Fruit fly (Drosophila melanogaster): ENCODE measurements around the gene CG10801.

CG10801 gene

DNA sequence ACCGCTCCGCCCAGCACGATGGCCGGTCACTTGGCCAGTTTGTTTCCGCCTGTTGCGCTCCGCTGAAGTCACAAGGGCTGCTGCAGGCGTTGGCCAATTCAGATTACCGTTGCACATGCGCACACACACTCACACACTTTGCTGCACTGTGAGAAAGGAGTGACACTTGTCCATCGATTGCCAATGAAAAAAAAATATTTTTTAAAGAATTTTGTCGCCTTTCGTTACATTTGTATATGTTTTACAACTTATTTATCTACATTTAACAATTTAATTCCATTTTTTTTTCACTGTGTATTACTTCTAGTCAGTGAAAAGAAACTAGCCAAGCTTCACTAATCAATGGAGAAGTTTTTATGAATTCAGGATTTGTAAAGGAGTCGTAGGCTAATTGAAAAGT lies 15.6 kb downstream of the CG10801 start (continued):
- TF ChIP-seq eg (GFP tag; IDR thresholded peaks at IDR 0.05) (peak; percentile 77), Met (GFP tag; optimal IDR thresholded peaks at IDR 0.05) (peak; percentile 81), CG10631 (GFP tag; optimal IDR thresholded peaks at IDR 0.05) (peak; percentile 75), Smox (GFP tag; optimal IDR thresholded peaks at IDR 0.05) (peak; percentile 77), CG8632 (GFP tag; optimal IDR thresholded peaks at IDR 0.05) (peak; percentile 68), vri (GFP tag; optimal IDR thresholded peaks at IDR 0.05) (peak; percentile 31), CG11294 (GFP tag; IDR thresholded peaks at IDR 0.05) (peak; percentile 49; the same call in 1 of the 2 replicates), CG34406 (GFP tag; optimal IDR thresholded peaks at IDR 0.05) (peak; percentile 69), Eip78C (GFP tag) (peak; percentile 95), dac (GFP tag; optimal IDR thresholded peaks at IDR 0.05) (peak; percentile 63), net (GFP tag; optimal IDR thresholded peaks at IDR 0.05) (peak; percentile 72), Hr4 (GFP tag; optimal IDR thresholded peaks at IDR 0.05) (peak; percentile 83), CG32006 (GFP tag; optimal IDR thresholded peaks at IDR 0.05) (peak; percentile 85), fkh (GFP tag; optimal IDR thresholded peaks at IDR 0.05) (no peak), cyc (GFP tag; optimal IDR thresholded peaks at IDR 0.05) (peak; percentile 77), CG6792 (GFP tag; optimal IDR thresholded peaks at IDR 0.05) (peak; percentile 67), Eip93F (GFP tag; optimal IDR thresholded peaks at IDR 0.05) (no peak), CG11902 (GFP tag; optimal IDR thresholded peaks at IDR 0.05) (peak; percentile 40)

DNA sequence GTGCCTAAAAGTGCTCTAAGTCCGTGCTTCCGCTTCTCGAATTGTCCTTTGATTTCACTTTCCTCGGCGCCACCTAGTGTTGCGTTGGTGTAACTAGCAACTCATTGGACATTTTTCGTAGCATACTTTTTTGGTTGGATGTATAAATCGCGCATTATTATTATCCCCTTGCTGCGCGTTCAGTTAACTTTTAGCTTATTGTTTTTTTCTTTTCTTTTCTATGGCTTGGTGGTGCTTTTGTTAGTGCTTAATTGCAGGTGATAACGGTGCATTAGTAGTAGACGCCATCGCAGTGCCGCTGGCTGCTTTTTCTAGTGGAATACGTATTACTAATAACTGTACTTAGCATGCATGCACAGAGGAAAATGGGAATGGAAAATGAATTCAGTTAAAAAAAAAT lies 20.6 kb downstream of the CG10801 start:
- TF ChIP-seq CG8119 (GFP tag; IDR thresholded peaks at IDR 0.05): no peak
- peak; percentile 46; the same call in 1 of the 3 replicates for TF ChIP-seq eg (GFP tag; IDR thresholded peaks at IDR 0.05)

- TF ChIP-seq CG6792 (GFP tag; optimal IDR thresholded peaks at IDR 0.05) (peak; percentile 55), Sox15 (GFP tag; optimal IDR thresholded peaks at IDR 0.05) (peak; percentile 58), CG6854 (GFP tag; optimal IDR thresholded peaks at IDR 0.05) (no peak), CG11762 (GFP tag; optimal IDR thresholded peaks at IDR 0.05; ENCODE audit: insufficient read depth) (peak; percentile 17), cyc (GFP tag; optimal IDR thresholded peaks at IDR 0.05) (peak; percentile 79), svp (GFP tag) (peak; percentile 70), CG11294 (GFP tag; IDR thresholded peaks at IDR 0.05) (peak; percentile 28; the same call in 1 of the 2 replicates), CG6808 (GFP tag; optimal IDR thresholded peaks at IDR 0.05) (no peak), Sox14 (GFP tag; optimal IDR thresholded peaks at IDR 0.05) (peak; percentile 76), CG8119 (GFP tag; IDR thresholded peaks at IDR 0.05) (0 out of 3 replicates have a peak, but pooled peaks have one; percentile 33), spab (GFP tag; optimal IDR thresholded peaks at IDR 0.05) (no peak), Hr39 (GFP tag; optimal IDR thresholded peaks at IDR 0.05) (peak; percentile 87), Lpt (GFP tag; optimal IDR thresholded peaks at IDR 0.05) (peak; percentile 55), Blimp-1 (GFP tag; optimal IDR thresholded peaks at IDR 0.05) (no peak), dac (GFP tag; optimal IDR thresholded peaks at IDR 0.05) (peak; percentile 19), CG31627 (GFP tag; optimal IDR thresholded peaks at IDR 0.05) (peak; percentile 86), lz (GFP tag; optimal IDR thresholded peaks at IDR 0.05) (peak; percentile 83), esn (GFP tag; optimal IDR thresholded peaks at IDR 0.05) (peak; percentile 77), acj6 (GFP tag; optimal IDR thresholded peaks at IDR 0.05) (peak; percentile 75), Eip78C (GFP tag) (peak; percentile 83), fkh (GFP tag; optimal IDR thresholded peaks at IDR 0.05) (no peak), Met (GFP tag; optimal IDR thresholded peaks at IDR 0.05) (peak; percentile 75), Hr38 (GFP tag; optimal IDR thresholded peaks at IDR 0.05) (peak; percentile 54), CG8319 (GFP tag; optimal IDR thresholded peaks at IDR 0.05) (peak; percentile 59), eg (GFP tag; IDR thresholded peaks at IDR 0.05) (peak; percentile 91), Ets21C (GFP tag; optimal IDR thresholded peaks at IDR 0.05) (peak; percentile 80), CG32006 (GFP tag; optimal IDR thresholded peaks at IDR 0.05) (no peak), Smox (GFP tag; optimal IDR thresholded peaks at IDR 0.05) (peak; percentile 60), Gug (GFP tag; IDR thresholded peaks at IDR 0.05) (peak; percentile 69), CG11902 (GFP tag; optimal IDR thresholded peaks at IDR 0.05) (peak; percentile 57), achi (GFP tag; optimal IDR thresholded peaks at IDR 0.05) (peak; percentile 50), vri (GFP tag; optimal IDR thresholded peaks at IDR 0.05) (no peak), CG4318 (GFP tag; optimal IDR thresholded peaks at IDR 0.05) (no peak), topi (GFP tag; optimal IDR thresholded peaks at IDR 0.05) (peak; percentile 76), CG8632 (GFP tag; optimal IDR thresholded peaks at IDR 0.05) (peak; percentile 20), Hr4 (GFP tag; optimal IDR thresholded peaks at IDR 0.05) (peak; percentile 74), Ets96B (tag; optimal IDR thresholded peaks at IDR 0.05) (peak; percentile 50), CG10631 (GFP tag; optimal IDR thresholded peaks at IDR 0.05) (peak; percentile 76), ss (GFP tag; optimal IDR thresholded peaks at IDR 0.05) (no peak), CG3919 (GFP tag; optimal IDR thresholded peaks at IDR 0.05) (peak; percentile 65)
Observed at dm6 chrX:3482119-3483014, 22.0 kb downstream of the CG10801 start, which contains the start of the genes CG10804 and CG10802. TSS of gene CG10804 (minus strand) at chrX:3482322. TSS of gene CG10802 (plus strand) at chrX:3482965.
